Fruit fly (Drosophila melanogaster): ENCODE results near the gene CG32409.

The CG32409 gene

DNA sequence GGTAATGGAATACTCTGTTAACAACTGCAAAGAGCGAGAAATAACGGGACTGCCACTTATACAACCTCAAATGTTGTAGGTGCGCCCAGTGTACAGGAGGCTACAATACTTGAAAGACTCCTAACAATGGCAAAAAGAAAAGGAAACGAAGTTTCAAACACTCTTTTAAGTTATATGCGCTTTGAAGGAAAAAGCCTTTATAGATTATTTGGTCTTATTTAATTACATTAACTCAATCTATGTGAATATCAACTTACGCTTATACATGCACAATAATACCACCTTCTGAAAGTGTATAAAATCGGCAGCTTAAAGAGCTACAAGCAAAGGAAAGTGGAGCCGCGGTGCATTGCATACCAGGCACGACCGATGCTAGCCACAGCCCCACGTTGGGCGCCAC, 41.1 kb downstream of the CG32409 start:
- no peak for TF ChIP-seq tj (GFP tag; optimal IDR thresholded peaks at IDR 0.05)

DNA sequence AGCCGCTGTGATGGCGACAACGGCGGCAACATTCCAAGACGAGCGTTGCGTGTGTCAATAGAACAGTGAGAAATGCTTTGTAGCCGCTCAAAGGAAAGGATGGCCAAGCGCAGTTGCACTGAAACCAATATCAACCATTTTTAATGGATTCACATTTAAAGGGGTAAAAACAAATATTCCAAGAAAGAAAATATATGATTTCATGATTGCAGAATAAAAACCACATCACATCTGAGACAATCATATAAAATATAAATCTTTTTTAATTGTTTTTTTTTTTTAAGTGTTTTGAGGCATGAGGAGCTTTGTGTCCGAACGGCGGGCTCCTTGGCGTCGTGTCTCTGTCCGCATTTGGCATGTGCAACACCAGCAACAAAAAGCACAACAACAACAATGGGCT, 41.8 kb downstream of the CG32409 start:
- TF ChIP-seq CG12768 (GFP tag; optimal IDR thresholded peaks at IDR 0.05) (no peak), kay (GFP tag; ENCODE audit: borderline replicate concordance) (no peak)

DNA sequence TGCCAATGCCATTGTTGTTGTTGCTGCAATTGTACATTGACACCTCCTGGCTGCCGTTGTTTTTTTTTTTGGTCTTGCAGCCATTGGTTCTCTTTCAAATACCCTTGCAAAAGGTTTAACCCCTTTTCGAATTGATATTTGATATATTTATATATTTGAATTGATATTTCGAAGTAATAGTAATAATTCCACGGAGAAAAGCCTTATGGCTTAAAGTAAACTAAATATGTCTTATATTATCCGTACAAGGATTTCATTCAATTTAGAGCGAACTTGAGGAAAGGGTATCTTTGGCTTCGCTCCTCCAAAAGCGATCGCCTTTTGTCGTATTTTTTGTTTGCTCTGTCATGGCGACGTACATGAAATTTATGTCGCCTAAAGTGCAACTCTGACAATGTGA, 42.2 kb downstream of the CG32409 start:
- TF ChIP-seq cnc (optimal IDR thresholded peaks at IDR 0.05) (no peak), CG5204 (GFP tag; optimal IDR thresholded peaks at IDR 0.05) (no peak), toe (GFP tag; optimal IDR thresholded peaks at IDR 0.05) (no peak), kay (GFP tag; ENCODE audit: borderline replicate concordance) (no peak), pad (GFP tag; optimal IDR thresholded peaks at IDR 0.05) (no peak), tj (GFP tag; optimal IDR thresholded peaks at IDR 0.05) (no peak), Mnt (GFP tag; optimal IDR thresholded peaks at IDR 0.05) (no peak), CG33017 (tag; optimal IDR thresholded peaks at IDR 0.05) (no peak), bab1 (GFP tag; optimal IDR thresholded peaks at IDR 0.05) (no peak), CG1620 (GFP tag; optimal IDR thresholded peaks at IDR 0.05) (no peak)

DNA sequence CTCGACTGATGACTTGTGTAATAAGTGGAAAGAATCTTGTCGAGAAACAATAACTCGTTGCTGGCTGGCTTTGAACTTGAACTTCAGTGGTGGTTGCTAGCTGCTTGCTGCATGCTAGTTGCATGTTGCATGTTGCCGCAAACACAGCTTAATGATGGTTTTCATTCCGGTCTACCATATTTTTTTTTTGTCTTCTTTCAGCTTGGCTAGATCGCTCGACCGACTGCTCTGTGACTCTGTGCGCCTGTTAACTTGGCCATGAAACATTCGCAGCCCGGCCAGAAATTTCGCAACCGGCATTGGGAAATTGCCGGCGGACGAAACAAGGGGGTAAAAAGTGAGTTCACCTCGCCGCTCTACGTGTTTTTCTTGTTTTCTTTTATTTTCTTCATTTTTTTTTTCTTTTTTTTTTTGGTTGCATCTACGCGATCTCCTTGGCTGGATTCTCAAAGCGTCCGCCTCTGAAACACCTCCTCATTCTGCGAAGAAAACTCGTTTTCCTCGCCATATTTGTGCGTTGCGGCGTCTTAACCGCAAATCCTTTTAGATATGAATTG, 44.1 kb downstream of the CG32409 start:
- TF ChIP-seq pad (GFP tag; optimal IDR thresholded peaks at IDR 0.05) (no peak), tj (GFP tag; optimal IDR thresholded peaks at IDR 0.05) (no peak), CG11617 (GFP tag; optimal IDR thresholded peaks at IDR 0.05) (no peak), Clk (GFP tag; optimal IDR thresholded peaks at IDR 0.05) (no peak), Crg-1 (GFP tag; optimal IDR thresholded peaks at IDR 0.05) (no peak)

DNA sequence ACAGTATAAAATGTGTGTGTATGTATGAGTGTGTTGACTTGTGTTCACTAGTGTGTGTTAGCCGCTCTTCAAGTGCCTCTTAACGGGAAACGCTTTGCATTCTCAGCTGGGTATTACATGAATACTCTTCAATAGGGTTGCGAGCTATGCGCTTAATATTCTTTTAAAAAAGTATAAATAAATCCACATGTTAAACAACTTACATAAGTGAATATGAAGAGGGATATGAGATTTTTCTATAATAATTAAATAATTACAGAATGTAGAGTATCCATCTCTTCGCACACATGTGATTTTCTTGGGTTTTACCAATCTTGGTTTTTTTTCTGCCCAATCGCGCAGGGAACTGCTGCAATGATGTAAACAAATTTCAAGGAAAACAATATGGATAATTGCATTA, 46.2 kb downstream of the CG32409 start:
- TF ChIP-seq kay (GFP tag; ENCODE audit: borderline replicate concordance) (no peak), CG33017 (tag; optimal IDR thresholded peaks at IDR 0.05) (no peak), CG1620 (GFP tag; optimal IDR thresholded peaks at IDR 0.05) (no peak), tj (GFP tag; optimal IDR thresholded peaks at IDR 0.05) (no peak), CG7101 (tag; optimal IDR thresholded peaks at IDR 0.05) (no peak), Clk (GFP tag; optimal IDR thresholded peaks at IDR 0.05) (no peak), CG14711 (tag; optimal IDR thresholded peaks at IDR 0.05) (no peak), Mnt (GFP tag; optimal IDR thresholded peaks at IDR 0.05) (no peak), CG5204 (GFP tag; optimal IDR thresholded peaks at IDR 0.05) (no peak), Hr96 (GFP tag; optimal IDR thresholded peaks at IDR 0.05) (no peak), CG12768 (GFP tag; optimal IDR thresholded peaks at IDR 0.05) (no peak), pad (GFP tag; optimal IDR thresholded peaks at IDR 0.05) (no peak), Crg-1 (GFP tag; optimal IDR thresholded peaks at IDR 0.05) (no peak), bab1 (GFP tag; optimal IDR thresholded peaks at IDR 0.05) (no peak)

DNA sequence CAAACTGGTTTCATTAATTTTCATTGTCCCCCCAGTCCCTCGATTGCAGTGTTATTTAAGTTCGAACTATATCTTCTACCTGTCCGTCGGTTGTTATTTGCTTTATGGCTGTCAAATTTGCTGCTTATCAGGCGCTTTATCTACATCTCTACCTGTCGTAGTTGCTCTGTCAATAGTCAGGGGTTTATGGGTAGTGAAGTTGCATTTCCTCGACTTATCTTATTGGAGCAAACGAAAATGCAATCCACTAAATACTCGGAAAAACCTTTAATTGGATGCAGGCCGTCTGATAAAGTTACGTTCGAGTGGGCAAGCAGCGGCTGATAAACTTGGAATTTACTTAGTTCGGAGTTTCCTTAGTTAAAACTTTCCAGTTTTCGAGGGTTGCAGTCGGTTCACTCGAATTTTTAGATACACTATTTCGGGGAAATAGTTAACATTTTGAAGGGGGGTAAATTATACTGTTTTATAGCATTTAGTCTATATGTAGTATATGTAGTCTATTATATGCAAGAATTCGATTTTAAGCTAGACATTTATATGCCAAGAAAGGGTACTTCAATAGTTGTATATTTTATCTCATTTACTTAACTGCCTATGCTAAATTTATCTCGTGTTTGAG, 47.9 kb downstream of the CG32409 start:
- TF ChIP-seq CG7045 (GFP tag; optimal IDR thresholded peaks at IDR 0.05) (no peak), Hr96 (GFP tag; optimal IDR thresholded peaks at IDR 0.05) (no peak), cnc (optimal IDR thresholded peaks at IDR 0.05) (no peak), CG1620 (GFP tag; optimal IDR thresholded peaks at IDR 0.05) (no peak), Crg-1 (GFP tag; optimal IDR thresholded peaks at IDR 0.05) (no peak), bab1 (GFP tag; optimal IDR thresholded peaks at IDR 0.05) (no peak), CG14711 (tag; optimal IDR thresholded peaks at IDR 0.05) (no peak), Clk (GFP tag; optimal IDR thresholded peaks at IDR 0.05) (no peak), ovo (GFP tag; optimal IDR thresholded peaks at IDR 0.05) (no peak), cic (GFP tag; optimal IDR thresholded peaks at IDR 0.05) (no peak), toe (GFP tag; optimal IDR thresholded peaks at IDR 0.05) (no peak), kay (GFP tag; ENCODE audit: borderline replicate concordance) (no peak), tj (GFP tag; optimal IDR thresholded peaks at IDR 0.05) (no peak), CG7101 (tag; optimal IDR thresholded peaks at IDR 0.05) (no peak), CG5204 (GFP tag; optimal IDR thresholded peaks at IDR 0.05) (no peak), CG33017 (tag; optimal IDR thresholded peaks at IDR 0.05) (no peak), CG11617 (GFP tag; optimal IDR thresholded peaks at IDR 0.05) (no peak), pad (GFP tag; optimal IDR thresholded peaks at IDR 0.05) (no peak)

DNA sequence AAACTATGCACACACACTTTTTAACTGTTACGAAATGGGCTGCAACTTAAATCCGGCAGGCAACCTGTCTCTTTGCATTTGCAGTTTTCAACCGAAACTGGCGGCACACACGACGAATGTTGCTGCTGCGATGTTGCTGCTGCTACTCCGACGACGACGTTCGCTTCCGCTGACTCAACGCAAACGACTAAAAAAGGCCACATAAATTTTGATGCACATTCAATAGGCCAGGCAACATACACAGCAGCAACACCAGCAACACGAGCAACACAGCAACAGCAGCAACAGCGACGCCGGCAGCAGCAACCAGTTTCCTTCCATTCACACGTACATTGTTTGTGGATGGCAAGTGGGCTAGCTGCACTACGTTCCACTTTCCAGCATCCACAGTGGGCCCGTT, 51.1 kb downstream of the CG32409 start, which contains the start of gene Egfrap:
Gene Egfrap, minus strand, starts transcription at position 192 of the 400 bp plus-strand sequence.
- TF ChIP-seq Hr96 (GFP tag; optimal IDR thresholded peaks at IDR 0.05) (no peak), CG7101 (tag; optimal IDR thresholded peaks at IDR 0.05) (no peak), CG14711 (tag; optimal IDR thresholded peaks at IDR 0.05) (no peak), cic (GFP tag; optimal IDR thresholded peaks at IDR 0.05) (no peak), ovo (GFP tag; optimal IDR thresholded peaks at IDR 0.05) (no peak), kay (GFP tag; ENCODE audit: borderline replicate concordance) (no peak), CG5204 (GFP tag; optimal IDR thresholded peaks at IDR 0.05) (no peak), pad (GFP tag; optimal IDR thresholded peaks at IDR 0.05) (no peak), bab1 (GFP tag; optimal IDR thresholded peaks at IDR 0.05) (no peak), CG1620 (GFP tag; optimal IDR thresholded peaks at IDR 0.05) (no peak), CG33017 (tag; optimal IDR thresholded peaks at IDR 0.05) (no peak), toe (GFP tag; optimal IDR thresholded peaks at IDR 0.05) (no peak), CG12768 (GFP tag; optimal IDR thresholded peaks at IDR 0.05) (no peak), CG11617 (GFP tag; optimal IDR thresholded peaks at IDR 0.05) (no peak), tj (GFP tag; optimal IDR thresholded peaks at IDR 0.05) (no peak), cnc (optimal IDR thresholded peaks at IDR 0.05) (no peak), Clk (GFP tag; optimal IDR thresholded peaks at IDR 0.05) (no peak), CG7045 (GFP tag; optimal IDR thresholded peaks at IDR 0.05) (no peak)

All from whole organism, adult.